Worm (Caenorhabditis elegans): ENCODE measurements around the gene T26A5.6.

- TF ChIP-seq ctbp-1 (GFP tag; IDR thresholded peaks at IDR 0.05) (no peak), php-3 (GFP tag; IDR thresholded peaks at IDR 0.05) (no peak), ceh-82 (tag; optimal IDR thresholded peaks at IDR 0.05) (no peak), fos-1 (tag; optimal IDR thresholded peaks at IDR 0.05) (no peak), nhr-11 (tag; optimal IDR thresholded peaks at IDR 0.05) (no peak)
These were observed 31.0 kb downstream of the T26A5.6 start, which contains the start of gene atgl-1 for ce11 chrIII:6419409-6419944.

All from whole organism, L4 larva.